Fruit fly (Drosophila melanogaster) whole organism, wandering third instar larva: ENCODE data around the gene I-t.
A peak's percentile ranks its signal among the peaks of the same experiment; 100 is the strongest.

Source experiments
- Abd-B ChIP-seq: fragments of >200 bp; optimal IDR thresholded peaks from 2 replicates; lab custom pipeline; 2017; ENCODE audit warnings: missing biosample characterization, missing genetic modification characterization
- CG32264 ChIP-seq: fragments of 200-800 bp; sonication (Bioruptor generic); optimal IDR thresholded peaks from 2 replicates; lab custom pipeline; 2016; ENCODE audit warnings: missing biosample characterization, missing genetic modification characterization
- CG9705 ChIP-seq: fragments of 200-800 bp; sonication (Bioruptor generic); optimal IDR thresholded peaks from 2 replicates; lab custom pipeline; 2018; ENCODE audit warnings: missing biosample characterization, mild to moderate bottlenecking, missing genetic modification characterization
- CrebA ChIP-seq: fragments of 200-800 bp; sonication (Bioruptor generic); optimal IDR thresholded peaks from 2 replicates; lab custom pipeline; 2016; ENCODE audit warnings: missing biosample characterization, mild to moderate bottlenecking, missing genetic modification characterization, borderline replicate concordance
- Dfd ChIP-seq: fragments of >200 bp; optimal IDR thresholded peaks from 2 replicates; lab custom pipeline; 2017; ENCODE audit warnings: missing biosample characterization, missing genetic modification characterization
- Dif ChIP-seq: fragments of 200-275, 200-300 bp; sonication (Bioruptor generic); optimal IDR thresholded peaks from 2 replicates; lab custom pipeline; 2018; ENCODE audit warnings: missing biosample characterization, missing genetic modification characterization; ENCODE audit not compliant: partially characterized antibody
- GATAd ChIP-seq: sonication (Bioruptor generic); optimal IDR thresholded peaks from 2 replicates; lab custom pipeline; 2016; ENCODE audit warnings: missing biosample characterization, missing genetic modification characterization
- HLH106 ChIP-seq: fragments of 200-800 bp; optimal IDR thresholded peaks from 3 replicates; lab custom pipeline; 2019; ENCODE audit warnings: missing biosample characterization, mild to moderate bottlenecking, missing genetic modification characterization, moderate library complexity
- Hnf4 ChIP-seq: fragments of 200-800 bp; sonication (Bioruptor generic); optimal IDR thresholded peaks from 2 replicates; lab custom pipeline; 2016; ENCODE audit warnings: missing biosample characterization, mild to moderate bottlenecking, missing genetic modification characterization
- Hr78 ChIP-seq: fragments of >200 bp; optimal IDR thresholded peaks from 2 replicates; lab custom pipeline; 2017; ENCODE audit warnings: missing biosample characterization, missing genetic modification characterization
- Hr83 ChIP-seq: fragments of 200-300 bp; sonication (Bioruptor generic); optimal IDR thresholded peaks from 2 replicates; lab custom pipeline; 2016; ENCODE audit warnings: missing biosample characterization, mild to moderate bottlenecking, missing genetic modification characterization, moderate library complexity; ENCODE audit not compliant: poor library complexity, severe bottlenecking
- Jra ChIP-seq: sonication (Bioruptor generic); optimal IDR thresholded peaks from 2 replicates; lab custom pipeline; 2016; ENCODE audit warnings: missing biosample characterization, missing genetic modification characterization
- Mio ChIP-seq: sonication (Bioruptor generic); optimal IDR thresholded peaks from 2 replicates; lab custom pipeline; 2016; ENCODE audit warnings: missing biosample characterization, missing genetic modification characterization
- Myc ChIP-seq: fragments of >200 bp; optimal IDR thresholded peaks from 2 replicates; lab custom pipeline; 2017
- N ChIP-seq: fragments of >200 bp; optimal IDR thresholded peaks from 2 replicates; lab custom pipeline; 2018; ENCODE audit warnings: missing biosample characterization, missing external identifiers, missing genetic modification characterization
- OdsH ChIP-seq: fragments of 200-800 bp; sonication (Bioruptor generic); optimal IDR thresholded peaks from 2 replicates; lab custom pipeline; 2016; ENCODE audit warnings: missing biosample characterization, mild to moderate bottlenecking, missing genetic modification characterization
- Rel ChIP-seq, 2 experiments: fragments of 200-800 bp; sonication (Bioruptor generic) in 1 of 2; optimal IDR thresholded peaks; 2 replicates in 1 of 2; 3 replicates in 1 of 2; lab custom pipeline; 2016 to 2019; ENCODE audit warnings: mild to moderate bottlenecking in 2 of 2, missing biosample characterization in 2 of 2, missing genetic modification characterization in 2 of 2, moderate library complexity in 1 of 2
- Sp1 ChIP-seq: fragments of 200-800 bp; sonication (Bioruptor generic); optimal IDR thresholded peaks from 3 replicates; lab custom pipeline; 2019; ENCODE audit warnings: missing biosample characterization, mild to moderate bottlenecking, missing genetic modification characterization, moderate library complexity
- Vsx2 ChIP-seq: fragments of 200-300, 225-300 bp; sonication (Bioruptor generic); optimal IDR thresholded peaks from 2 replicates; lab custom pipeline; 2018; ENCODE audit warnings: missing biosample characterization, missing genetic modification characterization; ENCODE audit not compliant: partially characterized antibody
- br ChIP-seq: fragments of 200-800 bp; sonication (Bioruptor generic); optimal IDR thresholded peaks from 2 replicates; lab custom pipeline; 2016; ENCODE audit warnings: missing biosample characterization, missing genetic modification characterization
- brk ChIP-seq: fragments of 200-800 bp; sonication (Bioruptor generic); optimal IDR thresholded peaks from 2 replicates; lab custom pipeline; 2016; ENCODE audit warnings: missing biosample characterization, mild to moderate bottlenecking, missing genetic modification characterization
- dl ChIP-seq, 2 experiments: fragments of 175-275, 200-275 bp in 1 of 2; fragments of 200-275 bp in 1 of 2; sonication (Bioruptor generic); optimal IDR thresholded peaks; lab custom pipeline; 2018; ENCODE audit warnings: mild to moderate bottlenecking in 2 of 2, missing biosample characterization in 2 of 2, missing genetic modification characterization in 2 of 2, moderate library complexity in 2 of 2; ENCODE audit not compliant: partially characterized antibody in 2 of 2, insufficient read depth in 1 of 2
- dmrt93B ChIP-seq: fragments of 200-800 bp; sonication (Bioruptor generic); optimal IDR thresholded peaks from 2 replicates; lab custom pipeline; 2018; ENCODE audit warnings: missing biosample characterization, mild to moderate bottlenecking, missing genetic modification characterization
- dsf ChIP-seq: sonication (Bioruptor generic); optimal IDR thresholded peaks from 2 replicates; lab custom pipeline; 2016; ENCODE audit warnings: missing biosample characterization, missing genetic modification characterization, borderline replicate concordance
- ey ChIP-seq: fragments of 200-800 bp; sonication (Bioruptor generic); optimal IDR thresholded peaks from 2 replicates; lab custom pipeline; 2016; ENCODE audit warnings: missing biosample characterization, missing genetic modification characterization
- foxo ChIP-seq, 2 experiments: fragments of 200-800 bp; sonication (Bioruptor generic); optimal IDR thresholded peaks; 2 replicates in 1 of 2; 3 replicates in 1 of 2; lab custom pipeline; 2016 to 2017; ENCODE audit warnings: missing biosample characterization in 2 of 2, missing genetic modification characterization in 2 of 2
- fru ChIP-seq: fragments of 200-800 bp; sonication (Bioruptor generic); optimal IDR thresholded peaks from 3 replicates; lab custom pipeline; 2016; ENCODE audit warnings: missing biosample characterization, mild to moderate bottlenecking, missing genetic modification characterization
- h ChIP-seq: fragments of 200-800 bp; sonication (Bioruptor generic); optimal IDR thresholded peaks from 3 replicates; lab custom pipeline; 2016; ENCODE audit warnings: missing biosample characterization, mild to moderate bottlenecking, missing genetic modification characterization
- jim ChIP-seq: fragments of 175-275, 200-325 bp; sonication (Bioruptor generic); optimal IDR thresholded peaks from 2 replicates; lab custom pipeline; 2016; ENCODE audit warnings: missing biosample characterization, mild to moderate bottlenecking, missing genetic modification characterization
- lola ChIP-seq: fragments of >200 bp; optimal IDR thresholded peaks from 2 replicates; lab custom pipeline; 2017; ENCODE audit warnings: missing biosample characterization, missing genetic modification characterization
- pan ChIP-seq: fragments of >200 bp; optimal IDR thresholded peaks from 2 replicates; lab custom pipeline; 2017
- psq ChIP-seq: fragments of 200-800 bp; sonication (Bioruptor generic); optimal IDR thresholded peaks from 3 replicates; lab custom pipeline; 2017; ENCODE audit warnings: missing biosample characterization, mild to moderate bottlenecking, missing genetic modification characterization, moderate library complexity
- rgr ChIP-seq: fragments of 200-800 bp; sonication (Bioruptor generic); optimal IDR thresholded peaks from 3 replicates; lab custom pipeline; 2016; ENCODE audit warnings: missing biosample characterization, mild to moderate bottlenecking, missing genetic modification characterization
- sage ChIP-seq: fragments of 200-800 bp; sonication (Bioruptor generic); optimal IDR thresholded peaks from 2 replicates; lab custom pipeline; 2016; ENCODE audit warnings: missing biosample characterization, mild to moderate bottlenecking, missing genetic modification characterization
- sv ChIP-seq: fragments of 200-800 bp; sonication (Bioruptor generic); optimal IDR thresholded peaks from 3 replicates; lab custom pipeline; 2016; ENCODE audit warnings: missing biosample characterization, missing genetic modification characterization
- tai ChIP-seq: sonication (Bioruptor generic); optimal IDR thresholded peaks from 2 replicates; lab custom pipeline; 2016; ENCODE audit warnings: missing biosample characterization, missing genetic modification characterization
- usp ChIP-seq: fragments of >200 bp; optimal IDR thresholded peaks from 2 replicates; lab custom pipeline; 2017; ENCODE audit warnings: missing biosample characterization, missing genetic modification characterization
- woc ChIP-seq: sonication (Bioruptor generic); optimal IDR thresholded peaks from 2 replicates; lab custom pipeline; 2016; ENCODE audit warnings: missing biosample characterization, mild to moderate bottlenecking, missing genetic modification characterization

Gene I-t

DNA sequence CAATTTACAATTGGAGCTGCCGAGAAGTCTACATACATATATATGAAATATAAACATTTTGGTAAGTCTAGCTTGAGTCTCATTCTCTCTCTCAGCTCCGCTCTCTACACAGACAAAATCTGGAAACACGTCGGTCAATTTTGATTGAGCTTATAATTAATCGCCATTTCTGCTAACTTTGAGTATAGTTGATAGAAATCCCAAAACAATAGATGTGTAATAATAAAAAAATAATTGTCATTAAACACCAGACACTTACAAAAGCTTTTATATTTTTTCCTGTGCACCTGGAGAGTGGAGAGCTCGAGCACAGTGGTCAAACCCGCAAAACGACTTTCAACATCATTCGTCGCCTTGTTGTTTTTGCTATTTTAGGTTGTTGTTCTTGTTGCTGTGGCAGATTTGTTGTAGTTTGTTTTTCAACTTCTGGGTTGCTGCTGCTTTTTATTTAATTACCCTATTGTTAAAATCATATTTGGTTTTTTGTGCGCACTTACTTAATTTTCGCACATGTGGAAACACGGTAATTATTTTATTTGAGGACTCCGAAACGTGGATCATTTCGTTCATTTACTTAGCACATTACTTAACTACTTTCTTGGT lies 47.1 kb upstream of the I-t start (continued):
- no peak for TF ChIP-seq Vsx2
- peak; percentile 97 to 99 for TF ChIP-seq foxo (GFP tag; optimal IDR thresholded peaks at IDR 0.05; lab: Kevin White, UChicago)
- TF ChIP-seq Hr78 (GFP tag; lab: Kevin White, UChicago): no peak
- TF ChIP-seq usp (GFP tag; lab: Kevin White, UChicago): no peak
- peak; percentile 99 for TF ChIP-seq ey (GFP tag; lab: Kevin White, UChicago)

DNA sequence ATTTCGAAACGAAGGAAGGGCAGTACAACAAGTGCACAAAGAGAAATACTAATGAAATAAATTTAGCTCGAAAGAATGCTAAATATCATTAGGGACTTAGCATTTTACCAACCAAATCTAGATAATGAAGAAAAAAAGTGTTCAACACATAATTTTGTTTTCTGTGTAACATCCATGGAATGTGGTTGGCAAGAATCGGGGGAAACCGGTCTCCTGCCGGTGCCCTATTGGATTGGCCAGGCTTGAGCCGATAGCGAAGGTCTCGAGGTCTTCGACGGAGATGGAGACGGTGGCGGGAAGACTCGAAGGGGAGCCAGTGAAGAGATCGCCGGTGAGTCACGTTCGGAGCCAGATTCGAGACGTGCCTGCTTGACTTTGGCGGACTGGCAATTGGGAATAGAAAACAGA lies 46.0 kb upstream of the I-t start:
- TF ChIP-seq sage (peak; percentile 78), GATAd (GFP tag; lab: Kevin White, UChicago) (no peak), Hr83 (GFP tag; lab: Kevin White, UChicago) (peak; percentile 19), Jra (GFP tag; lab: Kevin White, UChicago) (peak; percentile 70), woc (peak; percentile 93), jim (no peak), lola (GFP tag; lab: Kevin White, UChicago) (no peak), dl (GFP tag; optimal IDR thresholded peaks at IDR 0.05; lab: Kevin White, UChicago; ENCODE audit: insufficient read depth in 1 of 2, partially characterized antibody in 2 of 2) (no peak), h (GFP tag; lab: Kevin White, UChicago) (peak; percentile 91), HLH106 (tag; lab: Kevin White, UChicago) (peak; percentile 83), brk (GFP tag; lab: Kevin White, UChicago) (peak; percentile 82), br (GFP tag; lab: Kevin White, UChicago) (peak; percentile 90), OdsH (peak; percentile 87), ey (GFP tag; lab: Kevin White, UChicago) (peak; percentile 92), Hnf4 (GFP tag; lab: Kevin White, UChicago) (peak; percentile 92), Sp1 (GFP tag; lab: Kevin White, UChicago) (peak; percentile 84), Abd-B (GFP tag; lab: Kevin White, UChicago) (no peak), CG9705 (GFP tag; lab: Kevin White, UChicago) (peak; percentile 56), sv (GFP tag; lab: Kevin White, UChicago) (no peak), Dif (no peak), tai (peak; percentile 72), Vsx2 (no peak), dmrt93B (peak; percentile 47), Rel (GFP tag; optimal IDR thresholded peaks at IDR 0.05; lab: Kevin White, UChicago) (peak; percentile 79), Rel (tag; optimal IDR thresholded peaks at IDR 0.05; lab: Kevin White, UChicago) (peak; percentile 69), Myc (no peak), Hr78 (GFP tag; lab: Kevin White, UChicago) (no peak), N (no peak), CrebA (GFP tag; lab: Kevin White, UChicago) (no peak), foxo (GFP tag; optimal IDR thresholded peaks at IDR 0.05; lab: Kevin White, UChicago) (peak; percentile 42 to 90), rgr (peak; percentile 88), dsf (GFP tag; lab: Kevin White, UChicago) (no peak), Dfd (GFP tag; lab: Kevin White, UChicago) (no peak), Mio (no peak), psq (GFP tag; lab: Kevin White, UChicago) (peak; percentile 80), fru (peak; percentile 92), pan (lab: Kevin White, UChicago) (no peak), usp (GFP tag; lab: Kevin White, UChicago) (no peak), CG32264 (GFP tag; lab: Kevin White, UChicago) (peak; percentile 70)

DNA sequence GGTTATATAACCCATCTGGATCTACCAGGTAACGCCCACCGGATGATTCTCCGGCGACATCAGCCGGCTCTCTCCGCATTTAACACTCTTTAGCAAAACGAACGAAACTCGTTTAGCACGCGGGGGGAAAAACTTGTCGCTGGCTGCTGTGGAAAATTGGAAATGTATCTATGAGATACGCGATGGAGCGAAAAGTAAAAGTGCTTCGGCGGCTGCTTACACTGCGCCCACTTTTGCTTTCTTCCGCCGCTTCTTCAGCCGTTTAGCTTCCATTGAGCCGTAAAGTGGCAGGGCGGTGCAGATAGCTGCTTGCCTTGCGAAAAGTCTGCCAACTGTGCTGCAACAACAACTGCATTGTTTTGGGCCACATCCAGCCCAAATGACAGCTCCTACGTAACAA lies 42.6 kb upstream of the I-t start:
- TF ChIP-seq Vsx2: no peak
- TF ChIP-seq Mio: no peak
- no peak for TF ChIP-seq CG9705 (GFP tag; lab: Kevin White, UChicago)
- no peak for TF ChIP-seq sage
- TF ChIP-seq Hr83 (GFP tag; lab: Kevin White, UChicago): no peak
- no peak for TF ChIP-seq Myc
- no peak for TF ChIP-seq Hr78 (GFP tag; lab: Kevin White, UChicago)
